Worm (Caenorhabditis elegans) whole organism, L4/young adult: ENCODE measurements around the gene Y50E8A.12.

Source experiments
- W03F9.2 ChIP-seq: fragments of 150-350 bp; optimal IDR thresholded peaks from 2 replicates; lab custom pipeline; 2014; ENCODE audit warnings: missing biosample characterization, missing genetic modification characterization
- dao-5 ChIP-seq: sonication (generic microtip); optimal IDR thresholded peaks from 2 replicates; lab custom pipeline; 2016; ENCODE audit warnings: missing genotype, missing genetic modification characterization, moderate library complexity, missing compliant biosample characterization

DNA sequence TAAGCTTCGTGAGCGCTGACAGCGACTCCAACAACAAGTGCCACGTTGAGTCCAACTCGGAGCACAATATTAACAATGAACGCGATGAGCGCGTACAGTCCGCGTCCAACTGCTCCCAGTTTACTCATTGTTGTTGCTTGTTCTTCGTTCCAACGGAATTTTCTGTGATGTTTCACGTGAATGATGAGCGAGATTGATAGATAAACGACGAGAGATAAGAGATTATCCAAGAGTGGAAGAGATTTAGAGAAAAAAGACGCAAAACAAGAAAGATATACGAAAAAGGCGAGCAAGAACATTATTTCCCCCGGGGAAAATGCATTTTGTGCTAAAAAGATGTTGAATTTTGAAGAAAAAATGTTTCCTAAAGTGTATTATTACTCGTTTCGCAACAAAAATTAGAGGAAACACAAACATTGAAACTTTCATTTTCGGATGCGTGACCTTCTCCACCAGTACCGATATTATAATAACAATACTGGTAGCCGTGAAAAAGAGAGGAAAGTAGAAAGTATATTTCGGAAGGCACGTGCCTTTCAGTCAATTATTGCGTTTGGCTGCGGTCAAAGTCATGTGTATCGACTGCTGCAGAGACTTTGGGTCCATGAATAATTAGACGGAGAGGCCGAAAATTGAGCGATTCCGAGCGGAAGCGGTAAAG lies 47.6 kb upstream of the Y50E8A.12 start:
- no peak for TF ChIP-seq W03F9.2 (tag; lab: Kevin White, UChicago)
- TF ChIP-seq dao-5 = no peak
